Worm (Caenorhabditis elegans) whole organism, dauer: Measurements from ENCODE around the gene W01C9.2.

ENCODE experiments used
- unc-62 ChIP-seq: sonication (generic microtip); optimal IDR thresholded peaks from 2 replicates; lab custom pipeline; 2017; ENCODE audit warnings: missing biosample characterization, missing genetic modification reagents, missing genetic modification characterization

Gene W01C9.2

ce11 chrII:8573044-8573443 lies 36.9 kb downstream of the W01C9.2 start, which contains the start of gene F54C9.7:
TSS of gene F54C9.7 (plus strand) at chrII:8573344.
- TF ChIP-seq unc-62: no peak

- TF ChIP-seq unc-62: no peak
Measured at ce11 chrII:8575184-8575583, 39.0 kb downstream of the W01C9.2 start, which contains the start of gene puf-5. TSS of gene puf-5 (plus strand) at chrII:8575541.

ce11 chrII:8577509-8578099 lies 41.4 kb downstream of the W01C9.2 start, which contains the start of gene F54C9.9:
TSS of gene F54C9.9 (plus strand) at chrII:8578049.
- no peak for TF ChIP-seq unc-62

ce11 chrII:8581700-8582099 lies 45.5 kb downstream of the W01C9.2 start, which contains the start of gene arl-1:
TSS of gene arl-1 (plus strand) at chrII:8582000.
- TF ChIP-seq unc-62: no peak

ce11 chrII:8583035-8583434 lies 46.9 kb downstream of the W01C9.2 start:
- no peak for TF ChIP-seq unc-62

- TF ChIP-seq unc-62: no peak
Measured at ce11 chrII:8585036-8585627, 49.0 kb downstream of the W01C9.2 start, which contains the start of gene F54C9.11. TSS of gene F54C9.11 (minus strand) at chrII:8585086.

- no peak for TF ChIP-seq unc-62
Measured at ce11 chrII:8585921-8586320, 49.8 kb downstream of the W01C9.2 start.

ce11 chrII:8587660-8588230 lies 51.6 kb downstream of the W01C9.2 start:
- no peak for TF ChIP-seq unc-62
